Worm (Caenorhabditis elegans): ENCODE measurements around the gene far-2.

DNA sequence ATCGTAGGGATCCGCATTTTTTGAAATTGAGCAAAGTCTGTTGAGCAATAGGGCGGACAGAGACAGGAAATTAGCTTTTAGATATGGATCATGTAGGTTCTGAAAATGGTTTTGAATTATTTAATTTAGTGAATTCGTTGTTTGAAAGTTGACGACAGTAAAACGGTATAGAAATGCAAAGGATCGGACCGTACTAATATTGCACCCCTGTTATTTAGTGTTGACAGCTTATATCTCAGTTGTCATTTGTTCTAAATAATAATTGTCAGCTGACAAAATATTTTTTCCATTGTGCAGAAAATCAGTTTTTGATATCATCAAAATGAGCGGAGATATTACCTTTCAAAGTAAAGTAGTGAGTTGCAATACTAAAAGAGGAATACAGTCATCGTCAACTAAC is 10.3 kb upstream of the far-2 start, which contains the start of gene lin-12:
- TF ChIP-seq snpc-4 (tag; optimal IDR thresholded peaks at IDR 0.05), result no peak
- TF ChIP-seq lin-39 (tag; optimal IDR thresholded peaks at IDR 0.05), result no peak
- TF ChIP-seq unc-62 (GFP tag; optimal IDR thresholded peaks at IDR 0.05), result no peak
- no peak for TF ChIP-seq R02D3.7 (tag; optimal IDR thresholded peaks at IDR 0.05)
- no peak for TF ChIP-seq elt-1 (tag; optimal IDR thresholded peaks at IDR 0.05)
- TF ChIP-seq elt-3 (tag; optimal IDR thresholded peaks at IDR 0.05), result no peak
- TF ChIP-seq zag-1 (tag; optimal IDR thresholded peaks at IDR 0.05), result no peak

Measured in whole organism, L2 larva.